Worm (Caenorhabditis elegans) whole organism, midembryonic: Measurements from ENCODE around the gene srd-46.

Source experiments
- T22C8.4 ChIP-seq: fragments of 200-800 bp; sonication (Bioruptor generic); IDR thresholded peaks from 2 replicates; pipeline ENCODE4 v1.3.6; 2022; ENCODE audit warnings: missing genetic modification characterization, missing compliant biosample characterization
- cog-1 ChIP-seq: sonication (generic microtip); optimal IDR thresholded peaks from 2 replicates; lab custom pipeline; 2016; ENCODE audit warnings: missing genetic modification characterization, missing compliant biosample characterization
- flt-1 ChIP-seq: fragments of 200-800 bp; sonication (Bioruptor generic); IDR thresholded peaks from 2 replicates; pipeline ENCODE4 v1.3.6; 2022; ENCODE audit warnings: missing genetic modification characterization, missing compliant biosample characterization
- klf-2 ChIP-seq: fragments of 200-800 bp; sonication (Bioruptor generic); conservative IDR thresholded peaks from 2 replicates; pipeline ENCODE4 v1.3.6; 2022; ENCODE audit warnings: missing genetic modification reagents, missing genetic modification characterization, missing compliant biosample characterization
- med-1 ChIP-seq: sonication (generic microtip); optimal IDR thresholded peaks from 2 replicates; lab custom pipeline; 2017; ENCODE audit warnings: missing genetic modification characterization, mild to moderate bottlenecking, missing compliant biosample characterization, antibody characterized with exemption, missing genetic modification reagents; ENCODE audit not compliant: insufficient read depth
- ref-1 ChIP-seq: fragments of 200-800 bp; sonication (Bioruptor generic); conservative IDR thresholded peaks from 2 replicates; pipeline ENCODE4 v1.3.6; 2022; ENCODE audit warnings: missing genetic modification reagents, missing genetic modification characterization, missing compliant biosample characterization
- tab-1 ChIP-seq: fragments of 200-800 bp; sonication (Bioruptor generic); IDR thresholded peaks from 2 replicates; pipeline ENCODE4 v1.3.6; 2022; ENCODE audit warnings: missing genetic modification characterization, missing compliant biosample characterization
- ztf-23 ChIP-seq: fragments of 200-800 bp; sonication (Bioruptor generic); IDR thresholded peaks from 2 replicates; pipeline ENCODE4 v1.3.6; 2022; ENCODE audit warnings: missing genetic modification reagents, missing genetic modification characterization, missing compliant biosample characterization
- ztf-29 ChIP-seq: fragments of 200-800 bp; sonication (Bioruptor generic); IDR thresholded peaks from 2 replicates; pipeline ENCODE4 v1.3.6; 2022; ENCODE audit warnings: missing genetic modification reagents, missing genetic modification characterization, missing compliant biosample characterization

srd-46 gene

ce11 chrX:12331795-12332194 lies at the start of gene srd-46:
TSS of gene srd-46 (plus strand) at chrX:12332095.
- no peak for TF ChIP-seq flt-1 (GFP tag; lab: Robert Waterston, UW)
- TF ChIP-seq med-1 = no peak
- no peak for TF ChIP-seq klf-2 (GFP tag; lab: Robert Waterston, UW)
- no peak for TF ChIP-seq cog-1 (tag; lab: Kevin White, UChicago)
- TF ChIP-seq tab-1 (GFP tag; lab: Robert Waterston, UW) = no peak
- no peak for TF ChIP-seq ztf-23 (GFP tag; lab: Robert Waterston, UW)
- TF ChIP-seq ztf-29 (GFP tag; lab: Robert Waterston, UW) = no peak
- TF ChIP-seq T22C8.4 (GFP tag; lab: Robert Waterston, UW) = no peak
- TF ChIP-seq ref-1 (GFP tag; lab: Robert Waterston, UW) = no peak

ce11 chrX:12282911-12283310 lies 49.0 kb upstream of the srd-46 start, which contains the start of gene C04B4.2:
TSS of gene C04B4.2 (plus strand) at chrX:12283281.
- TF ChIP-seq flt-1 (GFP tag; lab: Robert Waterston, UW) (no peak), klf-2 (GFP tag; lab: Robert Waterston, UW) (0 out of 2 replicates have a peak, but pooled peaks have one; percentile 29)

- TF ChIP-seq cog-1 (tag; lab: Kevin White, UChicago) (no peak), med-1 (no peak), T22C8.4 (GFP tag; lab: Robert Waterston, UW) (no peak), tab-1 (GFP tag; lab: Robert Waterston, UW) (no peak)
These were observed 47.7 kb upstream of the srd-46 start for ce11 chrX:12284161-12284560.

ce11 chrX:12285496-12285895 lies 46.4 kb upstream of the srd-46 start, which contains the start of gene lips-2:
TSS of gene lips-2 (plus strand) at chrX:12285796.
- no peak for TF ChIP-seq cog-1 (tag; lab: Kevin White, UChicago)
- no peak for TF ChIP-seq ztf-29 (GFP tag; lab: Robert Waterston, UW)
- TF ChIP-seq tab-1 (GFP tag; lab: Robert Waterston, UW) = no peak
- TF ChIP-seq ztf-23 (GFP tag; lab: Robert Waterston, UW) = no peak
- TF ChIP-seq flt-1 (GFP tag; lab: Robert Waterston, UW) = no peak

- TF ChIP-seq med-1 = no peak
These were observed 43.6 kb upstream of the srd-46 start, which contains the start of gene C04B4.5 for ce11 chrX:12288254-12288653. TSS of gene C04B4.5 (minus strand) at chrX:12288354.

- TF ChIP-seq tab-1 (GFP tag; lab: Robert Waterston, UW) (no peak), T22C8.4 (GFP tag; lab: Robert Waterston, UW) (no peak), ref-1 (GFP tag; lab: Robert Waterston, UW) (no peak), ztf-23 (GFP tag; lab: Robert Waterston, UW) (no peak), med-1 (no peak), ztf-29 (GFP tag; lab: Robert Waterston, UW) (no peak)
These were observed 41.4 kb upstream of the srd-46 start, which contains the start of gene C04B4.4 for ce11 chrX:12290539-12290938. TSS of gene C04B4.4 (plus strand) at chrX:12290839.

- TF ChIP-seq ztf-29 (GFP tag; lab: Robert Waterston, UW) (no peak), flt-1 (GFP tag; lab: Robert Waterston, UW) (no peak), med-1 (no peak), T22C8.4 (GFP tag; lab: Robert Waterston, UW) (no peak), cog-1 (tag; lab: Kevin White, UChicago) (no peak), ref-1 (GFP tag; lab: Robert Waterston, UW) (no peak), klf-2 (GFP tag; lab: Robert Waterston, UW) (no peak), ztf-23 (GFP tag; lab: Robert Waterston, UW) (no peak), tab-1 (GFP tag; lab: Robert Waterston, UW) (no peak)
These were observed 37.6 kb upstream of the srd-46 start, which contains the start of gene W06D11.1 for ce11 chrX:12294263-12294662. TSS of gene W06D11.1 (plus strand) at chrX:12294563.

- TF ChIP-seq flt-1 (GFP tag; lab: Robert Waterston, UW) (no peak), tab-1 (GFP tag; lab: Robert Waterston, UW) (no peak), ztf-23 (GFP tag; lab: Robert Waterston, UW) (no peak), klf-2 (GFP tag; lab: Robert Waterston, UW) (no peak), ztf-29 (GFP tag; lab: Robert Waterston, UW) (no peak), med-1 (no peak), T22C8.4 (GFP tag; lab: Robert Waterston, UW) (no peak), ref-1 (GFP tag; lab: Robert Waterston, UW) (no peak), cog-1 (tag; lab: Kevin White, UChicago) (no peak)
These were observed 35.5 kb upstream of the srd-46 start, which contains the start of gene W06D11.2 for ce11 chrX:12296392-12296791. TSS of gene W06D11.2 (minus strand) at chrX:12296730.

ce11 chrX:12298324-12298723 lies 33.6 kb upstream of the srd-46 start, which contains the start of gene W06D11.3:
TSS of gene W06D11.3 (plus strand) at chrX:12298683.
- TF ChIP-seq med-1 (no peak), flt-1 (GFP tag; lab: Robert Waterston, UW) (no peak), ztf-29 (GFP tag; lab: Robert Waterston, UW) (no peak), cog-1 (tag; lab: Kevin White, UChicago) (no peak), T22C8.4 (GFP tag; lab: Robert Waterston, UW) (no peak), klf-2 (GFP tag; lab: Robert Waterston, UW) (no peak), ref-1 (GFP tag; lab: Robert Waterston, UW) (no peak), ztf-23 (GFP tag; lab: Robert Waterston, UW) (no peak), tab-1 (GFP tag; lab: Robert Waterston, UW) (no peak)

- no peak for TF ChIP-seq flt-1 (GFP tag; lab: Robert Waterston, UW)
- TF ChIP-seq ref-1 (GFP tag; lab: Robert Waterston, UW) = no peak
- TF ChIP-seq klf-2 (GFP tag; lab: Robert Waterston, UW) = no peak
- no peak for TF ChIP-seq ztf-23 (GFP tag; lab: Robert Waterston, UW)
- no peak for TF ChIP-seq T22C8.4 (GFP tag; lab: Robert Waterston, UW)
- TF ChIP-seq tab-1 (GFP tag; lab: Robert Waterston, UW) = no peak
These were observed 32.1 kb upstream of the srd-46 start, which contains the start of gene W06D11.5 for ce11 chrX:12299834-12300233. TSS of gene W06D11.5 (plus strand) at chrX:12300134.
